Fruit fly (Drosophila melanogaster) S2 (cell line): ENCODE results near the gene CG33490.

ENCODE experiments used
- CG8478 ChIP-seq: fragments of >200 bp; optimal IDR thresholded peaks from 2 replicates; lab custom pipeline; 2018
- CTCF ChIP-seq, 2 experiments: fragments of >200 bp; optimal IDR thresholded peaks; 2 replicates each; lab custom pipeline; 2018

DNA sequence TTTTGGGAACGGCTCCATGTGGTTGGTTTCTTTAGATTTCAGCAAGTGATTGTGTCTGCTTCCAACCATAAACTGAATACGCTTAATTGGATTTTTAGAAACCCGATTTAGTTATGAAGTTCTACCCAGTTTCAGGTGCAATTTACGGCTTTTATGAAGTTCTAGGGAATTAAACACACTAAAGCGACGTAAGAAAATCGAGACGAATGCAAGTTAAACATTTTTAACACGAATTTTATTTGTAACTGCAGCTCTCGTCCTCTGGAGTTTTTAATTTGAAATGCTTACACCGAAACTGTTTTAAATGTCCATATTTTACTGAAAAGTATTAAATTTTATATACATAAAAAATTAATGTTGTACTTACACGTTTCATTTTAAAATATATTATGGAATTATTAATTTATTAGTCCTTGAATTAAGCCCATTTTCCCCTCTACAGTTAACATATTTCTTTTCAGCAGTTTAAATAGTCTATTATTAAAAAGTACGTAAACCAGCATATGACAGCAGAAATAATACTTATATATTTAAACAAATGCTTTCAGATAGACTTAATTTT lies 10.4 kb downstream of the CG33490 start, which contains the start of the genes CG46412 and CG33267:
- TF ChIP-seq CG8478 (lab: Kevin White, UChicago) (no peak), CTCF (optimal IDR thresholded peaks at IDR 0.05; lab: Kevin White, UChicago) (no peak)
